Fruit fly (Drosophila melanogaster) whole organism, embryonic: ENCODE data around the gene Acat2.

ENCODE experiments used
- Adf1 ChIP-seq: fragments of 200-800 bp; sonication (Bioruptor generic); IDR thresholded peaks from 2 replicates; pipeline ENCODE4 v1.3.6; 2022; ENCODE audit warnings: missing biosample characterization, missing genetic modification characterization
- CG16779 ChIP-seq: fragments of 200-800 bp; sonication (Bioruptor generic); IDR thresholded peaks from 2 replicates; pipeline ENCODE4 v1.3.6; 2022; ENCODE audit warnings: missing biosample characterization, missing genetic modification characterization
- CG7271 ChIP-seq: fragments of 200-800 bp; sonication (Bioruptor generic); optimal IDR thresholded peaks from 2 replicates; lab custom pipeline; 2018; ENCODE audit warnings: missing biosample characterization, mild to moderate bottlenecking, missing genetic modification characterization, moderate library complexity
- ssp ChIP-seq: fragments of 200-800 bp; sonication (Bioruptor generic); IDR thresholded peaks from 2 replicates; pipeline ENCODE4 v1.3.6; 2022; ENCODE audit warnings: missing biosample characterization, missing genetic modification characterization

dm6 chr3L:1258547-1258946, 44.2 kb upstream of the Acat2 start:
- peak; percentile 36; the same call in 1 of the 2 replicates for TF ChIP-seq Adf1 (GFP tag; lab: Robert Waterston, UW)
- TF ChIP-seq CG16779 (GFP tag; lab: Robert Waterston, UW) = no peak
- no peak for TF ChIP-seq ssp (GFP tag; lab: Robert Waterston, UW)
- TF ChIP-seq CG7271 (tag; lab: Kevin White, UChicago) = no peak
